Worm (Caenorhabditis elegans): Measurements from ENCODE around the gene F41E6.17.

ce11 chrV:8609776-8610529 is 13.9 kb upstream of the F41E6.17 start:
- TF ChIP-seq klf-2 (GFP tag; conservative IDR thresholded peaks at IDR 0.05) (no peak), T22C8.4 (GFP tag; IDR thresholded peaks at IDR 0.05) (no peak), ztf-29 (GFP tag; IDR thresholded peaks at IDR 0.05) (no peak)
